Worm (Caenorhabditis elegans) whole organism, L1 larva: ENCODE data around the gene osg-1.

Experiments
- C04F5.9 ChIP-seq: sonication (generic microtip); optimal IDR thresholded peaks from 2 replicates; lab custom pipeline; 2016; ENCODE audit warnings: missing genetic modification characterization, missing compliant biosample characterization
- C16A3.4 ChIP-seq: fragments of 150-350 bp; optimal IDR thresholded peaks from 2 replicates; lab custom pipeline; 2014; ENCODE audit warnings: missing biosample characterization, missing genetic modification characterization
- F16B12.6 ChIP-seq: fragments of 150-350 bp; optimal IDR thresholded peaks from 2 replicates; lab custom pipeline; 2014; ENCODE audit warnings: missing biosample characterization, missing genetic modification characterization
- aly-2 ChIP-seq: fragments of 150-350 bp; optimal IDR thresholded peaks from 2 replicates; lab custom pipeline; 2014; ENCODE audit warnings: missing biosample characterization, missing genetic modification characterization
- ama-1 ChIP-seq: fragments of 150-350 bp; optimal IDR thresholded peaks from 2 replicates; lab custom pipeline; 2014
- blmp-1 ChIP-seq: fragments of 150-350 bp; optimal IDR thresholded peaks from 2 replicates; lab custom pipeline; 2014; ENCODE audit warnings: missing biosample characterization, missing genetic modification characterization
- ceh-63 ChIP-seq: fragments of 200-800 bp; sonication (Bioruptor generic); optimal IDR thresholded peaks from 2 replicates; lab custom pipeline; 2018; ENCODE audit warnings: mild to moderate bottlenecking, missing genetic modification characterization, missing compliant biosample characterization
- ceh-82 ChIP-seq, 3 experiments: fragments of 150-350 bp in 1 of 3; sonication (generic microtip) in 2 of 3; optimal IDR thresholded peaks; 2 replicates each; lab custom pipeline; 2014 to 2017; ENCODE audit warnings: missing biosample characterization in 3 of 3, missing genetic modification characterization in 3 of 3
- ceh-88 ChIP-seq: fragments of 200-800 bp; sonication (Bioruptor generic); IDR thresholded peaks from 2 replicates; pipeline ENCODE4 v1.3.6; 2022; ENCODE audit warnings: missing genetic modification characterization, missing compliant biosample characterization
- ceh-90 ChIP-seq: sonication (generic microtip); optimal IDR thresholded peaks from 2 replicates; lab custom pipeline; 2016; ENCODE audit warnings: missing genetic modification characterization, missing compliant biosample characterization
- ces-1 ChIP-seq: fragments of 150-350 bp; optimal IDR thresholded peaks from 2 replicates; lab custom pipeline; 2014; ENCODE audit warnings: missing biosample characterization, missing genetic modification reagents, missing genetic modification characterization
- dpl-1 ChIP-seq, 3 experiments: fragments of 150-350 bp in 2 of 3; sonication (generic microtip) in 1 of 3; optimal IDR thresholded peaks; 2 replicates each; lab custom pipeline; 2014 to 2017; ENCODE audit warnings: missing biosample characterization in 3 of 3, missing genetic modification characterization in 3 of 3, missing genetic modification reagents in 3 of 3
- dsc-1 ChIP-seq: sonication (generic microtip); optimal IDR thresholded peaks from 2 replicates; lab custom pipeline; 2016; ENCODE audit warnings: mild to moderate bottlenecking, missing genetic modification characterization, missing compliant biosample characterization
- efl-3 ChIP-seq: fragments of 200-800 bp; sonication (Bioruptor generic); optimal IDR thresholded peaks from 2 replicates; lab custom pipeline; 2018; ENCODE audit warnings: mild to moderate bottlenecking, missing genetic modification characterization, missing compliant biosample characterization
- egl-27 ChIP-seq, 2 experiments: fragments of 150-350 bp in 1 of 2; sonication (generic microtip); optimal IDR thresholded peaks; 3 replicates each; lab custom pipeline; 2017 to 2018; ENCODE audit warnings: missing biosample characterization in 2 of 2, missing genetic modification characterization in 2 of 2, missing genetic modification reagents in 2 of 2
- elt-3 ChIP-seq, 6 experiments: fragments of 150-350 bp in 1 of 6; sonication (generic microtip); optimal IDR thresholded peaks; 2 replicates each; lab custom pipeline; 2017 to 2018; ENCODE audit warnings: missing biosample characterization in 6 of 6, missing genetic modification characterization in 6 of 6, inconsistent platforms in 1 of 6
- ets-5 ChIP-seq: fragments of 200-800 bp; sonication (Bioruptor generic); IDR thresholded peaks from 2 replicates; pipeline ENCODE4 v1.3.6; 2022; ENCODE audit warnings: missing genetic modification characterization, missing compliant biosample characterization
- fkh-4 ChIP-seq: sonication (generic microtip); optimal IDR thresholded peaks from 2 replicates; lab custom pipeline; 2016; ENCODE audit warnings: missing compliant biosample characterization, missing genetic modification characterization, borderline replicate concordance
- fkh-8 ChIP-seq: sonication (generic microtip); optimal IDR thresholded peaks from 2 replicates; lab custom pipeline; 2016; ENCODE audit warnings: mild to moderate bottlenecking, missing genetic modification characterization, missing compliant biosample characterization
- fos-1 ChIP-seq: fragments of 150-350 bp; optimal IDR thresholded peaks from 2 replicates; lab custom pipeline; 2014; ENCODE audit warnings: missing biosample characterization, missing genetic modification characterization
- grh-1 ChIP-seq: fragments of 200-800 bp; sonication (Bioruptor generic); IDR thresholded peaks from 2 replicates; pipeline ENCODE4 v1.3.6; 2022; ENCODE audit warnings: missing genetic modification reagents, missing genetic modification characterization, missing compliant biosample characterization
- hlh-17 ChIP-seq: fragments of 200-800 bp; sonication (Bioruptor generic); optimal IDR thresholded peaks from 2 replicates; lab custom pipeline; 2018; ENCODE audit warnings: missing genetic modification characterization, mild to moderate bottlenecking, missing compliant biosample characterization, moderate library complexity, borderline replicate concordance
- irx-1 ChIP-seq: sonication (generic microtip); optimal IDR thresholded peaks from 2 replicates; lab custom pipeline; 2016; ENCODE audit warnings: missing genetic modification characterization, missing compliant biosample characterization
- isw-1 ChIP-seq: fragments of 200-800 bp; sonication (Bioruptor generic); IDR thresholded peaks from 2 replicates; pipeline ENCODE4 v1.3.6; 2022; ENCODE audit warnings: missing genetic modification characterization, missing compliant biosample characterization
- lin-14 ChIP-seq: fragments of 200-800 bp; sonication (Bioruptor generic); optimal IDR thresholded peaks from 2 replicates; lab custom pipeline; 2018; ENCODE audit warnings: mild to moderate bottlenecking, missing genetic modification characterization, moderate library complexity, missing compliant biosample characterization
- lin-35 ChIP-seq, 2 experiments: fragments of 150-350 bp; optimal IDR thresholded peaks; 2 replicates each; lab custom pipeline; 2014; ENCODE audit warnings: missing biosample characterization in 2 of 2, missing genetic modification characterization in 2 of 2, missing genetic modification reagents in 2 of 2
- lin-39 ChIP-seq: fragments of 150-350 bp; optimal IDR thresholded peaks from 2 replicates; lab custom pipeline; 2014; ENCODE audit warnings: missing biosample characterization, missing genetic modification reagents, missing genetic modification characterization
- mab-9 ChIP-seq: fragments of 200-800 bp; sonication (Bioruptor generic); IDR thresholded peaks from 2 replicates; pipeline ENCODE4 v1.3.6; 2022; ENCODE audit warnings: missing genetic modification reagents, missing genetic modification characterization, missing compliant biosample characterization
- mdl-1 ChIP-seq, 2 experiments: fragments of 150-350 bp; optimal IDR thresholded peaks; 2 replicates each; lab custom pipeline; 2014 to 2017; ENCODE audit warnings: missing biosample characterization in 2 of 2, missing genetic modification characterization in 2 of 2, inconsistent platforms in 1 of 2
- mef-2 ChIP-seq: fragments of 150-350 bp; optimal IDR thresholded peaks from 2 replicates; lab custom pipeline; 2014; ENCODE audit warnings: missing biosample characterization, missing genetic modification characterization
- nhr-11 ChIP-seq: fragments of 150-350 bp; optimal IDR thresholded peaks from 2 replicates; lab custom pipeline; 2014; ENCODE audit warnings: missing biosample characterization, missing genetic modification characterization
- nhr-237 ChIP-seq: fragments of 150-350 bp; optimal IDR thresholded peaks from 2 replicates; lab custom pipeline; 2014; ENCODE audit warnings: missing biosample characterization, missing genetic modification characterization
- nhr-28 ChIP-seq: fragments of 150-350 bp; optimal IDR thresholded peaks from 2 replicates; lab custom pipeline; 2014; ENCODE audit warnings: missing biosample characterization, missing genetic modification characterization
- nhr-47 ChIP-seq: sonication (generic microtip); optimal IDR thresholded peaks from 2 replicates; lab custom pipeline; 2016; ENCODE audit warnings: mild to moderate bottlenecking, missing genetic modification characterization, moderate library complexity, missing compliant biosample characterization
- nhr-76 ChIP-seq: sonication (generic microtip); optimal IDR thresholded peaks from 2 replicates; lab custom pipeline; 2017; ENCODE audit warnings: missing biosample characterization, missing genetic modification characterization
- nhr-77 ChIP-seq: fragments of 150-350 bp; optimal IDR thresholded peaks from 2 replicates; lab custom pipeline; 2014; ENCODE audit warnings: missing biosample characterization, missing genetic modification characterization
- nhr-84 ChIP-seq: sonication (generic microtip); optimal IDR thresholded peaks from 2 replicates; lab custom pipeline; 2017; ENCODE audit warnings: missing biosample characterization, missing genetic modification characterization
- nhr-85 ChIP-seq: sonication (generic microtip); peaks from one replicate; lab custom pipeline; 2016; ENCODE audit warnings: missing genetic modification characterization, inconsistent platforms, missing compliant biosample characterization
- pag-3 ChIP-seq: sonication (generic microtip); optimal IDR thresholded peaks from 2 replicates; lab custom pipeline; 2017; ENCODE audit warnings: missing genetic modification characterization, mild to moderate bottlenecking, missing compliant biosample characterization, antibody characterized with exemption, borderline replicate concordance; ENCODE audit not compliant: insufficient read depth
- rnt-1 ChIP-seq: sonication (generic microtip); optimal IDR thresholded peaks from 2 replicates; lab custom pipeline; 2016; ENCODE audit warnings: mild to moderate bottlenecking, missing genetic modification characterization, moderate library complexity, missing compliant biosample characterization
- skn-1 ChIP-seq: fragments of 150-350 bp; optimal IDR thresholded peaks from 2 replicates; lab custom pipeline; 2014; ENCODE audit warnings: missing biosample characterization, missing genetic modification characterization
- snpc-4 ChIP-seq: fragments of 150-350 bp; optimal IDR thresholded peaks from 2 replicates; lab custom pipeline; 2014; ENCODE audit warnings: missing biosample characterization, missing genetic modification characterization
- snu-23 ChIP-seq: sonication (generic microtip); optimal IDR thresholded peaks from 2 replicates; lab custom pipeline; 2016; ENCODE audit warnings: missing genetic modification characterization, missing compliant biosample characterization
- sox-4 ChIP-seq: sonication (generic microtip); optimal IDR thresholded peaks from 2 replicates; lab custom pipeline; 2016; ENCODE audit warnings: missing genetic modification characterization, missing compliant biosample characterization
- sptf-1 ChIP-seq: fragments of 150-350 bp; optimal IDR thresholded peaks from 2 replicates; lab custom pipeline; 2014; ENCODE audit warnings: missing biosample characterization, missing genetic modification characterization
- tbx-2 ChIP-seq: sonication (generic microtip); optimal IDR thresholded peaks from 2 replicates; lab custom pipeline; 2016; ENCODE audit warnings: missing genetic modification characterization, missing compliant biosample characterization
- tlp-1 ChIP-seq: fragments of 150-350 bp; optimal IDR thresholded peaks from 2 replicates; lab custom pipeline; 2014; ENCODE audit warnings: missing biosample characterization, missing genetic modification characterization
- unc-30 ChIP-seq: sonication (generic microtip); optimal IDR thresholded peaks from 2 replicates; lab custom pipeline; 2017; ENCODE audit warnings: missing biosample characterization, missing genetic modification characterization
- unc-86 ChIP-seq: sonication (generic microtip); optimal IDR thresholded peaks from 2 replicates; lab custom pipeline; 2016; ENCODE audit warnings: missing genetic modification characterization, missing compliant biosample characterization
- unc-98 ChIP-seq: fragments of 200-800 bp; sonication (Bioruptor generic); IDR thresholded peaks from 2 replicates; pipeline ENCODE4 v1.3.6; 2022; ENCODE audit warnings: missing genetic modification characterization, missing compliant biosample characterization
- zip-4 ChIP-seq: fragments of 200-800 bp; sonication (Bioruptor generic); optimal IDR thresholded peaks from 2 replicates; lab custom pipeline; 2018; ENCODE audit warnings: mild to moderate bottlenecking, missing genetic modification characterization, moderate library complexity, missing compliant biosample characterization
- ztf-11 ChIP-seq, 2 experiments: sonication (generic microtip); optimal IDR thresholded peaks; 2 replicates each; lab custom pipeline; 2016 to 2017; ENCODE audit warnings: missing genetic modification characterization in 2 of 2, missing biosample characterization in 1 of 2, missing compliant biosample characterization in 1 of 2
- ztf-4 ChIP-seq: fragments of 150-350 bp; optimal IDR thresholded peaks from 2 replicates; lab custom pipeline; 2014; ENCODE audit warnings: missing biosample characterization, missing genetic modification characterization

osg-1 gene

DNA sequence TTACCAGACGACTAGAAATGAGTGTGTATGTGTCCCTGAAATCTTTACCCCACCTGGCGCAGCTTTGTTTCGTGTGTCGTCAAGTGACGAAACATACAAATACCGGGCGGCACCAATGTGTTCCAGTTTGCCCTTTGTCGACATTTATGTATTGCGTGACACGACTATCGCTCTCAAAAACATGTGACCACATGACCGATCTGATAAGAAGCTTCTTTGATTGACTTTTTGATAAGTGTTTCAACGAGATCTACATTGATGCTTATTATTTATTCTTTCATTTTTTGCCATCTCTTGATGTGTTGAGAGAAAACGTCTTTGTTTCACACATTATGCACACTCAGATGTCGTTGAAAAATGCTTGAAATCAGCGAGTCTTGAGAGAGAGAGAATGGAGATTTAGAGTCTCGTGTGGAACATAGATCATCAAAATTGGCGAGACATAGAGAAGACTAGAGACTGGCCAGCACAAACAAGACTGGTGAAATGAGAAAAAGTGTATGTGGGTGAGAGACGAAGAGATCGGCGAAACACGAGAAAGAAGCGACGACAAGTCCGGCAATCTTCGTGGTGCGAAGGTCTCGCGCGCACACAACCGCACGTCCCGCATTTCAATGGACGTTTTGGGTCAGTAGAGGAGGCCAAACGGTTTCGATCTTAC lies 15.7 kb downstream of the osg-1 start (continued):
- no peak for TF ChIP-seq aly-2 (tag; lab: Kevin White, UChicago)
- peak; percentile 37 for TF ChIP-seq tbx-2 (tag; lab: Kevin White, UChicago)
- TF ChIP-seq ztf-4 (tag; lab: Kevin White, UChicago), result no peak
- TF ChIP-seq nhr-85 (tag; lab: Kevin White, UChicago), result peak; percentile 82
- TF ChIP-seq snu-23, result peak; percentile 65
- peak in 2 of 3 experiments; percentile 55 to 56 for TF ChIP-seq ceh-82 (tag; optimal IDR thresholded peaks at IDR 0.05; lab: Kevin White, UChicago)
- peak; percentile 38 for TF ChIP-seq dsc-1 (tag; lab: Kevin White, UChicago)
- peak; percentile 51 for TF ChIP-seq skn-1
- peak; percentile 72 for TF ChIP-seq blmp-1 (tag; lab: Kevin White, UChicago)
- TF ChIP-seq fkh-4 (tag; lab: Kevin White, UChicago), result no peak
- peak in 1 of 2 experiments; percentile 20 for TF ChIP-seq egl-27 (tag; optimal IDR thresholded peaks at IDR 0.05; lab: Kevin White, UChicago)
- TF ChIP-seq ztf-11 (tag; optimal IDR thresholded peaks at IDR 0.05; lab: Kevin White, UChicago), result no peak
- TF ChIP-seq C04F5.9 (tag; lab: Kevin White, UChicago), result no peak
- no peak for TF ChIP-seq unc-86 (tag; lab: Kevin White, UChicago)
- no peak for TF ChIP-seq efl-3 (GFP tag; lab: Kevin White, UChicago)
- TF ChIP-seq dpl-1 (GFP tag; optimal IDR thresholded peaks at IDR 0.05; lab: Kevin White, UChicago), result peak; percentile 14 to 43 (median 33)
- TF ChIP-seq F16B12.6 (tag; lab: Kevin White, UChicago), result no peak
- TF ChIP-seq nhr-84, result no peak
- TF ChIP-seq nhr-77 (tag; lab: Kevin White, UChicago), result no peak
- TF ChIP-seq fos-1 (tag; lab: Kevin White, UChicago), result no peak
- no peak for TF ChIP-seq grh-1 (GFP tag; lab: Robert Waterston, UW)
- TF ChIP-seq nhr-28 (tag; lab: Kevin White, UChicago), result no peak
- TF ChIP-seq nhr-237 (tag; lab: Kevin White, UChicago), result no peak
- no peak for TF ChIP-seq sox-4 (tag; lab: Kevin White, UChicago)
- peak; percentile 38 for TF ChIP-seq pag-3
- no peak for TF ChIP-seq sptf-1 (tag; lab: Kevin White, UChicago)
- TF ChIP-seq rnt-1 (tag; lab: Kevin White, UChicago), result peak; percentile 40
- no peak for TF ChIP-seq lin-39 (tag; lab: Kevin White, UChicago)
- no peak for TF ChIP-seq C16A3.4
- no peak for TF ChIP-seq unc-98
- TF ChIP-seq isw-1 (GFP tag; lab: Robert Waterston, UW), result no peak; the same call in 1 of the 2 replicates
- TF ChIP-seq ama-1 (lab: Kevin White, UChicago), result peak; percentile 81
- no peak for TF ChIP-seq ces-1
- TF ChIP-seq lin-14 (GFP tag; lab: Kevin White, UChicago), result peak; percentile 86
- TF ChIP-seq hlh-17 (GFP tag; lab: Kevin White, UChicago), result no peak
- peak; percentile 35 for TF ChIP-seq snpc-4 (tag; lab: Kevin White, UChicago)
- TF ChIP-seq ceh-63 (GFP tag; lab: Kevin White, UChicago), result no peak
- no peak for TF ChIP-seq tlp-1
- peak; percentile 27 for TF ChIP-seq irx-1 (tag; lab: Kevin White, UChicago)
- no peak for TF ChIP-seq ets-5 (GFP tag; lab: Robert Waterston, UW)
- TF ChIP-seq mdl-1 (tag; optimal IDR thresholded peaks at IDR 0.05; lab: Kevin White, UChicago), result peak in 1 of 2 experiments; percentile 25
- no peak for TF ChIP-seq nhr-11 (tag; lab: Kevin White, UChicago)
- no peak for TF ChIP-seq zip-4 (GFP tag; lab: Kevin White, UChicago)
- no peak for TF ChIP-seq mef-2 (tag; lab: Kevin White, UChicago)
- no peak for TF ChIP-seq unc-30 (tag; lab: Kevin White, UChicago)
- TF ChIP-seq fkh-8, result peak; percentile 40
- no peak for TF ChIP-seq nhr-47 (tag; lab: Kevin White, UChicago)
- peak; percentile 30 to 64 for TF ChIP-seq lin-35 (GFP tag; optimal IDR thresholded peaks at IDR 0.05; lab: Kevin White, UChicago)
- TF ChIP-seq mab-9 (GFP tag; lab: Robert Waterston, UW), result no peak; the same call in 1 of the 2 replicates
- no peak for TF ChIP-seq nhr-76 (tag; lab: Kevin White, UChicago)
- TF ChIP-seq elt-3 (tag; optimal IDR thresholded peaks at IDR 0.05; lab: Kevin White, UChicago), result peak in 3 of 6 experiments; percentile 13 to 67 (median 52)
- TF ChIP-seq ceh-88 (GFP tag; lab: Robert Waterston, UW), result no peak
- no peak for TF ChIP-seq ceh-90
